Fruit fly (Drosophila melanogaster) Kc167 (cell line): ENCODE measurements around the gene Hsp67Ba.

Experiments
- Myc ChIP-seq: fragments of >200 bp; optimal IDR thresholded peaks from 2 replicates; lab custom pipeline; 2017; ENCODE audit warnings: missing external identifiers
- Sin3A ChIP-seq: fragments of >200 bp; optimal IDR thresholded peaks from 2 replicates; lab custom pipeline; 2018; ENCODE audit warnings: missing external identifiers
- h ChIP-seq: fragments of >200 bp; optimal IDR thresholded peaks from 3 replicates; lab custom pipeline; 2018; ENCODE audit warnings: missing external identifiers
- insv ChIP-seq: fragments of >200 bp; optimal IDR thresholded peaks from 3 replicates; lab custom pipeline; 2018; ENCODE audit warnings: missing external identifiers
- psq ChIP-seq: fragments of >200 bp; optimal IDR thresholded peaks from 2 replicates; lab custom pipeline; 2017; ENCODE audit warnings: missing external identifiers
- ttk ChIP-seq: sonication (Bioruptor generic); optimal IDR thresholded peaks from 2 replicates; lab custom pipeline; 2017; ENCODE audit warnings: missing external identifiers

DNA sequence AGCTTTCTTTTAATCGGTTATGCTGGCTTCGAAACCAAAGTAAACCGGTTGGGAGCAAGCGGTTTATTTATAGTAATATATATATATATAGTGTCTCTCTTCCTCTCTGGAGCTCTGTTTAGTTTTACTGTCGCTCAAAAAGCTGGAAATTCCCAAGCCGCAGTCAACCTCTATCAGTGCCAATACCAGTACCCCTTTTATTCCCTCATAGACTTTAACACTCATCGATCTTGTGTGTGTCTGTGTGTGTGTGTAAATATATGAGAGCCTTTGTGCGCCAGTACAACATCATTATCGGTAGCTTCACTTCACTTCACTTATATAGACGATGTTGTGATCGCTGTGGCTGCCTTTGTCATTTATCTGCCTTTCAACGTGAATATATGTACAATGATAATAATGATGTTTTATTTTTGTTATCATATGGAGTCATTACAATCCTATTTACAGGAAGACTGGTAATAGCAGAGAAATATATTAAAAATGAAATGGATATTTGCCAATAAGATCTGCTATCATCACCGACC, 41.3 kb downstream of the Hsp67Ba start:
- TF ChIP-seq Myc (lab: Kevin White, UChicago): no peak
- no peak for TF ChIP-seq ttk (lab: Kevin White, UChicago)
- no peak for TF ChIP-seq Sin3A (lab: Kevin White, UChicago)
- no peak for TF ChIP-seq psq
- TF ChIP-seq h (lab: Kevin White, UChicago): no peak
- no peak for TF ChIP-seq insv (lab: Kevin White, UChicago)
